Fruit fly (Drosophila melanogaster): ENCODE results near the gene CG13050.

- TF ChIP-seq topi (GFP tag; optimal IDR thresholded peaks at IDR 0.05) (no peak), esn (GFP tag; optimal IDR thresholded peaks at IDR 0.05) (no peak), CG10631 (GFP tag; optimal IDR thresholded peaks at IDR 0.05) (no peak), achi (GFP tag; optimal IDR thresholded peaks at IDR 0.05) (no peak), CG3919 (GFP tag; optimal IDR thresholded peaks at IDR 0.05) (no peak), CG8319 (GFP tag; optimal IDR thresholded peaks at IDR 0.05) (no peak), dsx (GFP tag; optimal IDR thresholded peaks at IDR 0.05; ENCODE audit: poor library complexity, severe bottlenecking) (no peak), CG1621 (tag; optimal IDR thresholded peaks at IDR 0.05) (no peak), Met (GFP tag; optimal IDR thresholded peaks at IDR 0.05) (no peak), Ets21C (GFP tag; optimal IDR thresholded peaks at IDR 0.05) (no peak), CG34406 (GFP tag; optimal IDR thresholded peaks at IDR 0.05) (no peak), salr (GFP tag; optimal IDR thresholded peaks at IDR 0.05) (no peak), acj6 (GFP tag; optimal IDR thresholded peaks at IDR 0.05) (no peak)
Measured at dm6 chr3L:16269092-16269491, 10.0 kb downstream of the CG13050 start, which contains the start of gene CG13068.
